Worm (Caenorhabditis elegans) whole organism, young adult: ENCODE data around the gene ifta-2.

Experiments used
- B0035.1 ChIP-seq: sonication (generic microtip); optimal IDR thresholded peaks from 2 replicates; lab custom pipeline; 2016; ENCODE audit warnings: missing genetic modification characterization, mild to moderate bottlenecking, missing compliant biosample characterization, missing genotype, missing genetic modification reagents
- B0336.3 ChIP-seq: fragments of 200-800 bp; sonication (Bioruptor generic); IDR thresholded peaks from 2 replicates; pipeline ENCODE4 v1.3.6; 2022; ENCODE audit warnings: missing genetic modification characterization, missing compliant biosample characterization
- F33H1.4 ChIP-seq: fragments of 200-800 bp; sonication (Bioruptor generic); IDR thresholded peaks from 2 replicates; pipeline ENCODE4 v1.3.6; 2022; ENCODE audit warnings: missing genetic modification reagents, missing genetic modification characterization, missing compliant biosample characterization
- F39B2.1 ChIP-seq: fragments of 200-800 bp; sonication (Bioruptor generic); IDR thresholded peaks from 2 replicates; pipeline ENCODE4 v1.3.6; 2022; ENCODE audit warnings: missing genetic modification reagents, missing genetic modification characterization, missing compliant biosample characterization
- F57A8.1 ChIP-seq: fragments of 200-800 bp; sonication (Bioruptor generic); optimal IDR thresholded peaks from 2 replicates; lab custom pipeline; 2018; ENCODE audit warnings: mild to moderate bottlenecking, missing genetic modification characterization, moderate library complexity, missing compliant biosample characterization
- F57C9.4 ChIP-seq: sonication (generic microtip); optimal IDR thresholded peaks from 2 replicates; lab custom pipeline; 2017; ENCODE audit warnings: mild to moderate bottlenecking, missing genetic modification characterization, missing compliant biosample characterization
- K11D2.4 ChIP-seq: fragments of 200-800 bp; sonication (Bioruptor generic); IDR thresholded peaks from 2 replicates; pipeline ENCODE4 v1.3.6; 2022; ENCODE audit warnings: missing genetic modification reagents, missing genetic modification characterization, missing compliant biosample characterization
- T26A5.8 ChIP-seq: sonication (generic microtip); optimal IDR thresholded peaks from 2 replicates; lab custom pipeline; 2016; ENCODE audit warnings: missing genetic modification characterization, missing compliant biosample characterization
- Y53F4B.3 ChIP-seq: fragments of 200-800 bp; sonication (Bioruptor generic); IDR thresholded peaks from 2 replicates; pipeline ENCODE4 v1.3.6; 2022; ENCODE audit warnings: missing genetic modification reagents, missing genetic modification characterization, missing compliant biosample characterization
- Y56A3A.18 ChIP-seq: fragments of 200-800 bp; sonication (Bioruptor generic); IDR thresholded peaks from 2 replicates; pipeline ENCODE4 v1.3.6; 2022; ENCODE audit warnings: missing genetic modification reagents, missing genetic modification characterization, missing compliant biosample characterization
- aptf-2 ChIP-seq: fragments of 200-800 bp; sonication (Bioruptor generic); conservative IDR thresholded peaks from 2 replicates; pipeline ENCODE4 v1.3.6; 2022; ENCODE audit warnings: missing genetic modification reagents, missing genetic modification characterization, missing compliant biosample characterization
- bed-2 ChIP-seq: fragments of 200-800 bp; sonication (Bioruptor generic); IDR thresholded peaks from 2 replicates; pipeline ENCODE4 v1.3.6; 2022; ENCODE audit warnings: missing genetic modification reagents, missing genetic modification characterization, missing compliant biosample characterization
- ccch-3 ChIP-seq: fragments of 200-800 bp; sonication (Bioruptor generic); optimal IDR thresholded peaks from 2 replicates; lab custom pipeline; 2018; ENCODE audit warnings: mild to moderate bottlenecking, missing genetic modification characterization, missing compliant biosample characterization
- cebp-1 ChIP-seq, 2 experiments: fragments of 200-800 bp in 1 of 2; sonication (Bioruptor generic) in 1 of 2; sonication (generic microtip) in 1 of 2; IDR thresholded peaks in 1 of 2; optimal IDR thresholded peaks in 1 of 2; 2 replicates each; pipeline versions ENCODE4 v1.3.6 to Lab custom; 2017 to 2022; ENCODE audit warnings: missing compliant biosample characterization in 2 of 2, missing genetic modification characterization in 2 of 2, mild to moderate bottlenecking in 1 of 2, missing genetic modification reagents in 1 of 2, moderate library complexity in 1 of 2
- ceh-100 ChIP-seq: fragments of 200-800 bp; sonication (Bioruptor generic); IDR thresholded peaks from 2 replicates; pipeline ENCODE4 v1.3.6; 2022; ENCODE audit warnings: missing genetic modification reagents, missing genetic modification characterization, missing compliant biosample characterization
- ceh-79 ChIP-seq: sonication (generic microtip); optimal IDR thresholded peaks from 2 replicates; lab custom pipeline; 2017; ENCODE audit warnings: mild to moderate bottlenecking, missing genetic modification characterization, missing compliant biosample characterization
- chd-7 ChIP-seq: sonication (generic microtip); optimal IDR thresholded peaks from 2 replicates; lab custom pipeline; 2016; ENCODE audit warnings: mild to moderate bottlenecking, missing genetic modification characterization, moderate library complexity, missing compliant biosample characterization
- dox-1 ChIP-seq: fragments of 200-800 bp; sonication (Bioruptor generic); IDR thresholded peaks from 2 replicates; pipeline ENCODE4 v1.3.6; 2022; ENCODE audit warnings: missing genetic modification reagents, missing genetic modification characterization, missing compliant biosample characterization
- ekl-4 ChIP-seq: fragments of 200-800 bp; sonication (Bioruptor generic); IDR thresholded peaks from 2 replicates; pipeline ENCODE4 v1.3.6; 2022; ENCODE audit warnings: missing genetic modification reagents, missing genetic modification characterization, missing compliant biosample characterization
- fkh-3 ChIP-seq: sonication (generic microtip); optimal IDR thresholded peaks from 2 replicates; lab custom pipeline; 2016; ENCODE audit warnings: mild to moderate bottlenecking, missing genetic modification characterization, missing compliant biosample characterization
- gei-17 ChIP-seq: fragments of 200-800 bp; sonication (Bioruptor generic); optimal IDR thresholded peaks from 2 replicates; lab custom pipeline; 2018; ENCODE audit warnings: mild to moderate bottlenecking, missing genetic modification characterization, missing compliant biosample characterization
- him-1 ChIP-seq: sonication (generic microtip); optimal IDR thresholded peaks from 2 replicates; lab custom pipeline; 2016; ENCODE audit warnings: missing genotype, missing genetic modification reagents, missing genetic modification characterization, missing compliant biosample characterization
- hlh-12 ChIP-seq: sonication (generic microtip); optimal IDR thresholded peaks from 2 replicates; lab custom pipeline; 2016; ENCODE audit warnings: missing genetic modification characterization, missing compliant biosample characterization
- hrde-1 ChIP-seq: sonication (generic microtip); optimal IDR thresholded peaks from 2 replicates; lab custom pipeline; 2016; ENCODE audit warnings: missing genetic modification characterization, mild to moderate bottlenecking, missing compliant biosample characterization, moderate library complexity, missing genotype, missing genetic modification reagents, borderline replicate concordance
- lag-1 ChIP-seq: fragments of 200-800 bp; sonication (Bioruptor generic); IDR thresholded peaks from 2 replicates; pipeline ENCODE4 v1.3.6; 2022; ENCODE audit warnings: missing genetic modification reagents, missing genetic modification characterization, missing compliant biosample characterization
- let-526 ChIP-seq: fragments of 200-800 bp; sonication (Bioruptor generic); IDR thresholded peaks from 2 replicates; pipeline ENCODE4 v1.3.6; 2022; ENCODE audit warnings: missing genetic modification reagents, missing genetic modification characterization, missing compliant biosample characterization
- lin-35 ChIP-seq, 3 experiments: fragments of 150-350 bp in 2 of 3; sonication (generic microtip) in 1 of 3; optimal IDR thresholded peaks; 2 replicates each; lab custom pipeline; 2014 to 2018; ENCODE audit warnings: missing biosample characterization in 3 of 3, missing genetic modification characterization in 3 of 3, missing genetic modification reagents in 3 of 3
- lir-1 ChIP-seq: fragments of 200-800 bp; sonication (Bioruptor generic); conservative IDR thresholded peaks from 2 replicates; pipeline ENCODE4 v1.3.6; 2022; ENCODE audit warnings: missing genetic modification reagents, missing genetic modification characterization, missing compliant biosample characterization
- lsy-27 ChIP-seq: sonication (generic microtip); optimal IDR thresholded peaks from 2 replicates; lab custom pipeline; 2017; ENCODE audit warnings: missing genetic modification characterization, mild to moderate bottlenecking, missing compliant biosample characterization, antibody characterized with exemption, missing genotype, borderline replicate concordance; ENCODE audit not compliant: insufficient read depth
- madf-10 ChIP-seq: sonication (generic microtip); optimal IDR thresholded peaks from 2 replicates; lab custom pipeline; 2016; ENCODE audit warnings: mild to moderate bottlenecking, missing genetic modification characterization, missing compliant biosample characterization
- madf-6 ChIP-seq: fragments of 200-800 bp; sonication (Bioruptor generic); IDR thresholded peaks from 2 replicates; pipeline ENCODE4 v1.3.6; 2022; ENCODE audit warnings: missing genetic modification reagents, missing genetic modification characterization, missing compliant biosample characterization
- nhr-179 ChIP-seq: sonication (generic microtip); optimal IDR thresholded peaks from 2 replicates; lab custom pipeline; 2016; ENCODE audit warnings: mild to moderate bottlenecking, missing genetic modification characterization, missing compliant biosample characterization
- nhr-80 ChIP-seq: sonication (generic microtip); optimal IDR thresholded peaks from 2 replicates; lab custom pipeline; 2016; ENCODE audit warnings: missing genetic modification characterization, missing compliant biosample characterization
- nhr-90 ChIP-seq: sonication (generic microtip); optimal IDR thresholded peaks from 2 replicates; lab custom pipeline; 2016; ENCODE audit warnings: missing genotype, mild to moderate bottlenecking, missing genetic modification characterization, missing compliant biosample characterization
- pbrm-1 ChIP-seq: fragments of 200-800 bp; sonication (Bioruptor generic); IDR thresholded peaks from 2 replicates; pipeline ENCODE4 v1.3.6; 2022; ENCODE audit warnings: missing genetic modification reagents, missing genetic modification characterization, missing compliant biosample characterization
- rec-8 ChIP-seq, 2 experiments: sonication (generic microtip); optimal IDR thresholded peaks; 2 replicates each; lab custom pipeline; 2016; ENCODE audit warnings: mild to moderate bottlenecking in 2 of 2, missing genetic modification characterization in 2 of 2, missing genetic modification reagents in 2 of 2, missing genotype in 2 of 2, missing biosample characterization in 1 of 2, missing compliant biosample characterization in 1 of 2, moderate library complexity in 1 of 2
- rpc-1 ChIP-seq, 2 experiments: fragments of 150-350 bp in 1 of 2; sonication (generic microtip) in 1 of 2; optimal IDR thresholded peaks; 2 replicates each; lab custom pipeline; 2014 to 2018; ENCODE audit warnings: missing biosample characterization in 1 of 2, missing genetic modification characterization in 1 of 2, missing genetic modification reagents in 1 of 2, missing genotype in 1 of 2
- sdz-38 ChIP-seq: sonication (generic microtip); optimal IDR thresholded peaks from 2 replicates; lab custom pipeline; 2016; ENCODE audit warnings: missing genotype, missing genetic modification characterization, missing compliant biosample characterization
- snpc-1.1 ChIP-seq: sonication (generic microtip); optimal IDR thresholded peaks from 2 replicates; lab custom pipeline; 2017; ENCODE audit warnings: missing genetic modification characterization, mild to moderate bottlenecking, missing compliant biosample characterization, antibody characterized with exemption, moderate library complexity, missing genotype, missing genetic modification reagents; ENCODE audit not compliant: insufficient read depth
- snpc-3.4 ChIP-seq: sonication (generic microtip); optimal IDR thresholded peaks from 2 replicates; lab custom pipeline; 2017; ENCODE audit warnings: missing genetic modification characterization, mild to moderate bottlenecking, missing compliant biosample characterization, antibody characterized with exemption, moderate library complexity, missing genotype, missing genetic modification reagents
- snpc-4 ChIP-seq, 5 experiments: fragments of 150-350 bp in 1 of 5; sonication (generic microtip) in 4 of 5; optimal IDR thresholded peaks; 2 replicates each; lab custom pipeline; 2014 to 2018; ENCODE audit warnings: missing genetic modification characterization in 5 of 5, missing biosample characterization in 3 of 5, antibody characterized with exemption in 2 of 5, mild to moderate bottlenecking in 2 of 5, missing compliant biosample characterization in 2 of 5, missing genotype in 2 of 5, moderate library complexity in 2 of 5, missing genetic modification reagents in 1 of 5
- sptf-2 ChIP-seq: fragments of 200-800 bp; sonication (Bioruptor generic); optimal IDR thresholded peaks from 2 replicates; lab custom pipeline; 2018; ENCODE audit warnings: mild to moderate bottlenecking, missing genetic modification characterization, missing compliant biosample characterization
- tlf-1 ChIP-seq: fragments of 200-800 bp; sonication (Bioruptor generic); optimal IDR thresholded peaks from 2 replicates; lab custom pipeline; 2018; ENCODE audit warnings: mild to moderate bottlenecking, missing genetic modification characterization, missing compliant biosample characterization
- ztf-18 ChIP-seq: sonication (generic microtip); optimal IDR thresholded peaks from 2 replicates; lab custom pipeline; 2016; ENCODE audit warnings: missing genotype, mild to moderate bottlenecking, missing genetic modification characterization, missing compliant biosample characterization
- ztf-3 ChIP-seq: fragments of 200-800 bp; sonication (Bioruptor generic); optimal IDR thresholded peaks from 2 replicates; lab custom pipeline; 2018; ENCODE audit warnings: mild to moderate bottlenecking, missing genetic modification characterization, missing compliant biosample characterization
- ztf-6 ChIP-seq: fragments of 200-800 bp; sonication (Bioruptor generic); IDR thresholded peaks from 2 replicates; pipeline ENCODE4 v1.3.6; 2022; ENCODE audit warnings: missing genetic modification reagents, missing genetic modification characterization, missing compliant biosample characterization

Gene ifta-2

DNA sequence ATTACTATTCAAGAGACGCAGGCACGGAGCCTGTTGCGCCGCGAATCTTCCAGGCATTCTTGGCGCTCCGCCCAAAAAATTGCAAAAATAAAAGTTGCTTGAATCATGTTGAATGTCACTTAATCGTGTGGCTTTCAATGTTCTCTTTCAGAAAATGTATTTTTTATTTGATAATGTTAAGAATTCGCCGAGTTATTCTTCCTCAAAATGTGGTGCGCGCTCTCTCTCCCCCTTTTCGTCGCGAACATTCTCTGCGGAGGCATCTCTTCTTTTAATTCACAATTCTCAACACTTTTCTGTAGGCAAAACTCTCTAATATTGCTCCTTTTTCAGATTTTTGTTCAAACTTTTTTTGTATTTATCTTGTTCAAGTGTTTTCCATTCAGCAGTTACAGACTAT lies 23.5 kb downstream of the ifta-2 start:
- TF ChIP-seq tlf-1 (GFP tag; lab: Kevin White, UChicago) (peak; percentile 99), lag-1 (GFP tag; lab: Robert Waterston, UW) (no peak), nhr-80 (tag; lab: Kevin White, UChicago) (peak; percentile 49), snpc-1.1 (no peak), aptf-2 (GFP tag; lab: Robert Waterston, UW) (peak; percentile 78), nhr-179 (tag; lab: Kevin White, UChicago) (no peak), K11D2.4 (GFP tag; lab: Robert Waterston, UW) (peak; percentile 96), rpc-1 (optimal IDR thresholded peaks at IDR 0.05; lab: Kevin White, UChicago) (peak; percentile 80), rpc-1 (tag; optimal IDR thresholded peaks at IDR 0.05; lab: Kevin White, UChicago) (no peak), F57C9.4 (tag; lab: Kevin White, UChicago) (no peak), Y56A3A.18 (GFP tag; lab: Robert Waterston, UW) (0 out of 2 replicates have a peak, but pooled peaks have one; percentile 38), T26A5.8 (tag; lab: Kevin White, UChicago) (peak; percentile 5), ceh-79 (tag; lab: Kevin White, UChicago) (peak; percentile 79), F57A8.1 (no peak), B0336.3 (peak; percentile 93), sdz-38 (tag; lab: Kevin White, UChicago) (no peak), fkh-3 (tag; lab: Kevin White, UChicago) (no peak), rec-8 (tag; optimal IDR thresholded peaks at IDR 0.05; lab: Kevin White, UChicago) (no peak), F33H1.4 (GFP tag; lab: Robert Waterston, UW) (peak; percentile 73), lsy-27 (tag; lab: Kevin White, UChicago) (peak; percentile 1), ztf-18 (tag; lab: Kevin White, UChicago) (peak; percentile 78), ceh-100 (GFP tag; lab: Robert Waterston, UW) (peak; percentile 81), lin-35 (GFP tag; optimal IDR thresholded peaks at IDR 0.05; lab: Kevin White, UChicago) (peak in 2 of 3 experiments; percentile 85 to 89), madf-10 (tag; lab: Kevin White, UChicago) (peak; percentile 91), ztf-6 (GFP tag; lab: Robert Waterston, UW) (peak; percentile 94), ekl-4 (GFP tag; lab: Robert Waterston, UW) (peak; percentile 97), him-1 (tag; lab: Kevin White, UChicago) (peak; percentile 23), chd-7 (tag; lab: Kevin White, UChicago) (peak; percentile 97), dox-1 (peak; percentile 96), ztf-3 (peak; percentile 96), hrde-1 (tag; lab: Kevin White, UChicago) (peak; percentile 74), madf-6 (GFP tag; lab: Robert Waterston, UW) (peak; percentile 76), sptf-2 (GFP tag; lab: Kevin White, UChicago) (no peak), Y53F4B.3 (GFP tag; lab: Robert Waterston, UW) (no peak), snpc-4 (GFP tag; optimal IDR thresholded peaks at IDR 0.05; lab: Kevin White, UChicago) (peak; percentile 79), snpc-4 (tag; optimal IDR thresholded peaks at IDR 0.05; lab: Kevin White, UChicago) (peak; percentile 82 to 94 (median 86)), pbrm-1 (GFP tag; lab: Robert Waterston, UW) (peak; percentile 98), B0035.1 (peak; percentile 91), hlh-12 (tag; lab: Kevin White, UChicago) (no peak), let-526 (peak; percentile 98), nhr-90 (tag; lab: Kevin White, UChicago) (peak; percentile 64), cebp-1 (GFP tag; IDR thresholded peaks at IDR 0.05; lab: Robert Waterston, UW) (peak; percentile 94), cebp-1 (tag; optimal IDR thresholded peaks at IDR 0.05; lab: Kevin White, UChicago) (peak; percentile 97), lir-1 (GFP tag; lab: Robert Waterston, UW) (peak; percentile 96), ccch-3 (GFP tag; lab: Kevin White, UChicago) (peak; percentile 76), F39B2.1 (no peak), bed-2 (GFP tag; lab: Robert Waterston, UW) (peak; percentile 77), gei-17 (GFP tag; lab: Kevin White, UChicago) (peak; percentile 88), snpc-3.4 (tag; lab: Kevin White, UChicago) (peak; percentile 80)
